Fruit fly (Drosophila melanogaster) whole organism, embryonic: Measurements from ENCODE around the gene Rtc1.

Source experiments
- Awh ChIP-seq: fragments of 200-800 bp; sonication (Bioruptor generic); IDR thresholded peaks from 2 replicates; pipeline ENCODE4, ENCODE4 v1.3.6; 2022; ENCODE audit warnings: missing biosample characterization, missing genetic modification characterization
- CG10267 ChIP-seq: fragments of 200-800 bp; sonication (Bioruptor generic); optimal IDR thresholded peaks from 2 replicates; lab custom pipeline; 2018; ENCODE audit warnings: missing biosample characterization, mild to moderate bottlenecking, missing genetic modification characterization, moderate library complexity
- CG11504 ChIP-seq: fragments of 200-800 bp; sonication (Bioruptor generic); optimal IDR thresholded peaks from 3 replicates; lab custom pipeline; 2019; ENCODE audit warnings: missing biosample characterization, mild to moderate bottlenecking, missing genetic modification characterization, moderate library complexity
- CG12155 ChIP-seq: fragments of 200-800 bp; sonication (Bioruptor generic); optimal IDR thresholded peaks from 3 replicates; lab custom pipeline; 2016; ENCODE audit warnings: missing biosample characterization, missing genetic modification characterization
- CG1603 ChIP-seq: fragments of 200-800 bp; sonication (Bioruptor generic); optimal IDR thresholded peaks from 2 replicates; lab custom pipeline; 2019; ENCODE audit warnings: missing biosample characterization, mild to moderate bottlenecking, missing genetic modification characterization, moderate library complexity
- CG16813 ChIP-seq: fragments of 200-800 bp; sonication (Bioruptor generic); IDR thresholded peaks from 3 replicates; pipeline ENCODE4 v1.3.6; 2022; ENCODE audit warnings: missing biosample characterization, missing genetic modification characterization; ENCODE audit not compliant: partially characterized antibody
- CG16863 ChIP-seq: fragments of 200-800 bp; sonication (Bioruptor generic); optimal IDR thresholded peaks from 3 replicates; lab custom pipeline; 2016; ENCODE audit warnings: missing biosample characterization, missing genetic modification characterization
- CG17568 ChIP-seq: fragments of 200-800 bp; sonication (Bioruptor generic); optimal IDR thresholded peaks from 2 replicates; lab custom pipeline; 2018; ENCODE audit warnings: missing biosample characterization, mild to moderate bottlenecking, missing genetic modification characterization, moderate library complexity
- CG30403 ChIP-seq: fragments of 200-800 bp; sonication (Bioruptor generic); optimal IDR thresholded peaks from 3 replicates; lab custom pipeline; 2016; ENCODE audit warnings: missing biosample characterization, missing genetic modification characterization
- CG33213 ChIP-seq: fragments of 200-800 bp; sonication (Bioruptor generic); optimal IDR thresholded peaks from 3 replicates; lab custom pipeline; 2016; ENCODE audit warnings: missing biosample characterization, missing genetic modification characterization
- CG6254 ChIP-seq: fragments of 200-800 bp; sonication (Bioruptor generic); optimal IDR thresholded peaks from 3 replicates; lab custom pipeline; 2017; ENCODE audit warnings: mild to moderate bottlenecking, missing biosample characterization, missing genetic modification reagents, missing genetic modification characterization
- CG6791 ChIP-seq: fragments of 200-800 bp; sonication (Bioruptor generic); IDR thresholded peaks from 3 replicates; pipeline ENCODE4 v1.3.6; 2022; ENCODE audit warnings: missing biosample characterization, missing genetic modification characterization; ENCODE audit not compliant: partially characterized antibody
- CG8765 ChIP-seq: fragments of 200-800 bp; sonication (Bioruptor generic); IDR thresholded peaks from 2 replicates; pipeline ENCODE4 v1.3.6; 2022; ENCODE audit warnings: missing biosample characterization, missing genetic modification characterization
- CG8924 ChIP-seq: fragments of 200-800 bp; optimal IDR thresholded peaks from 3 replicates; lab custom pipeline; 2019; ENCODE audit warnings: missing biosample characterization, mild to moderate bottlenecking, missing genetic modification characterization, moderate library complexity
- CG9609 ChIP-seq: fragments of 200-800 bp; sonication (Bioruptor generic); optimal IDR thresholded peaks from 3 replicates; lab custom pipeline; 2016; ENCODE audit warnings: missing biosample characterization, missing genetic modification characterization
- CG9727 ChIP-seq: fragments of 200-800 bp; sonication (Bioruptor generic); optimal IDR thresholded peaks from 3 replicates; lab custom pipeline; 2017; ENCODE audit warnings: missing biosample characterization, mild to moderate bottlenecking, missing genetic modification characterization
- Dek ChIP-seq: fragments of 200-800 bp; sonication (Bioruptor generic); optimal IDR thresholded peaks from 3 replicates; lab custom pipeline; 2019; ENCODE audit warnings: missing biosample characterization, mild to moderate bottlenecking, missing genetic modification characterization, moderate library complexity
- Dp ChIP-seq: fragments of 200-800 bp; sonication (Bioruptor generic); optimal IDR thresholded peaks from 2 replicates; lab custom pipeline; 2018; ENCODE audit warnings: missing biosample characterization, mild to moderate bottlenecking, missing genetic modification characterization, moderate library complexity
- Ets65A ChIP-seq: fragments of 200-800 bp; sonication (Bioruptor generic); peaks from one replicate; lab custom pipeline; 2016; ENCODE audit warnings: missing biosample characterization, missing genetic modification characterization
- HmgD ChIP-seq: fragments of 200-800 bp; sonication (Bioruptor generic); optimal IDR thresholded peaks from 3 replicates; lab custom pipeline; 2016; ENCODE audit warnings: missing biosample characterization, missing genetic modification characterization
- HmgZ ChIP-seq: fragments of 200-800 bp; sonication (Bioruptor generic); optimal IDR thresholded peaks from 2 replicates; lab custom pipeline; 2018; ENCODE audit warnings: missing biosample characterization, mild to moderate bottlenecking, missing genetic modification characterization
- Hsf ChIP-seq: fragments of 200-800 bp; sonication (Bioruptor generic); optimal IDR thresholded peaks from 3 replicates; lab custom pipeline; 2016; ENCODE audit warnings: missing biosample characterization, missing genetic modification characterization
- Kr ChIP-seq: fragments of 200-800 bp; sonication (Bioruptor generic); optimal IDR thresholded peaks from 2 replicates; lab custom pipeline; 2017; ENCODE audit warnings: missing biosample characterization, mild to moderate bottlenecking, missing genetic modification characterization
- Mad ChIP-seq: fragments of 200-800 bp; sonication (Bioruptor generic); optimal IDR thresholded peaks from 2 replicates; lab custom pipeline; 2016; ENCODE audit warnings: missing biosample characterization, missing genetic modification characterization
- Nf-YA ChIP-seq: fragments of 200-800 bp; sonication (Bioruptor generic); IDR thresholded peaks from 2 replicates; pipeline ENCODE4 v1.3.6; 2022; ENCODE audit warnings: missing biosample characterization, missing genetic modification characterization
- Nf-YC ChIP-seq: fragments of 200-800 bp; optimal IDR thresholded peaks from 3 replicates; lab custom pipeline; 2019; ENCODE audit warnings: missing biosample characterization, mild to moderate bottlenecking, missing genetic modification characterization, moderate library complexity
- NfI ChIP-seq: fragments of 200-800 bp; sonication (Bioruptor generic); optimal IDR thresholded peaks from 3 replicates; lab custom pipeline; 2018; ENCODE audit warnings: missing biosample characterization, mild to moderate bottlenecking, missing genetic modification characterization, moderate library complexity
- Tbp ChIP-seq: fragments of >200 bp; optimal IDR thresholded peaks from 2 replicates; lab custom pipeline; 2018; ENCODE audit warnings: missing biosample characterization, missing genetic modification characterization
- Trl ChIP-seq, 3 experiments: fragments of >200 bp in 2 of 3; fragments of 200-800 bp in 1 of 3; sonication (Bioruptor generic) in 1 of 3; optimal IDR thresholded peaks; 2 replicates in 1 of 3; 3 replicates in 2 of 3; lab custom pipeline; 2016 to 2017; ENCODE audit warnings: missing biosample characterization in 1 of 3, missing genetic modification characterization in 1 of 3
- chinmo ChIP-seq: fragments of 200-800 bp; sonication (Bioruptor generic); IDR thresholded peaks from 4 replicates; pipeline ENCODE4 v1.3.6; 2022; ENCODE audit warnings: missing biosample characterization, missing genetic modification characterization; ENCODE audit not compliant: partially characterized antibody
- crol ChIP-seq: fragments of 200-800 bp; sonication (Bioruptor generic); IDR thresholded peaks from 2 replicates; pipeline ENCODE4 v1.3.6; 2022; ENCODE audit warnings: missing biosample characterization, missing genetic modification characterization
- dimm ChIP-seq: fragments of 200-800 bp; sonication (Bioruptor generic); IDR thresholded peaks from 2 replicates; pipeline ENCODE4 v1.3.6; 2022; ENCODE audit warnings: missing biosample characterization, missing genetic modification characterization
- dmrt11E ChIP-seq: fragments of 200-800 bp; sonication (Bioruptor generic); optimal IDR thresholded peaks from 3 replicates; lab custom pipeline; 2018; ENCODE audit warnings: missing biosample characterization, mild to moderate bottlenecking, missing genetic modification characterization, moderate library complexity
- eve ChIP-seq, 2 experiments: fragments of >200 bp; optimal IDR thresholded peaks; 2 replicates each; lab custom pipeline; 2017; ENCODE audit warnings: missing biosample characterization in 2 of 2, missing genetic modification characterization in 2 of 2
- ftz-f1 ChIP-seq: fragments of 200-800 bp; sonication (Bioruptor generic); optimal IDR thresholded peaks from 2 replicates; lab custom pipeline; 2016; ENCODE audit warnings: missing biosample characterization, missing genetic modification characterization
- grau ChIP-seq: fragments of 200-800 bp; optimal IDR thresholded peaks from 3 replicates; lab custom pipeline; 2019; ENCODE audit warnings: missing biosample characterization, mild to moderate bottlenecking, missing genetic modification characterization, moderate library complexity
- gro ChIP-seq: fragments of 200-800 bp; sonication (Bioruptor generic); optimal IDR thresholded peaks from 2 replicates; lab custom pipeline; 2016; ENCODE audit warnings: missing biosample characterization, missing genetic modification characterization
- h ChIP-seq: fragments of >200 bp; optimal IDR thresholded peaks from 2 replicates; lab custom pipeline; 2017
- ken ChIP-seq: fragments of 200-800 bp; sonication (Bioruptor generic); IDR thresholded peaks from 3 replicates; pipeline ENCODE4 v1.3.6; 2022; ENCODE audit warnings: missing biosample characterization, missing genetic modification characterization
- nom ChIP-seq: fragments of 200-800 bp; sonication (Bioruptor generic); optimal IDR thresholded peaks from 2 replicates; lab custom pipeline; 2017; ENCODE audit warnings: missing biosample characterization, missing genetic modification characterization, mild to moderate bottlenecking, moderate library complexity, missing genetic modification reagents
- scrt ChIP-seq: fragments of 200-800 bp; sonication (Bioruptor generic); optimal IDR thresholded peaks from 2 replicates; lab custom pipeline; 2018; ENCODE audit warnings: missing biosample characterization, mild to moderate bottlenecking, missing genetic modification characterization, moderate library complexity
- sens ChIP-seq: fragments of 200-800 bp; sonication (Bioruptor generic); peaks from one replicate; lab custom pipeline; 2016; ENCODE audit warnings: missing biosample characterization, missing genetic modification characterization
- sqz ChIP-seq: fragments of 200-800 bp; sonication (Bioruptor generic); optimal IDR thresholded peaks from 3 replicates; lab custom pipeline; 2018; ENCODE audit warnings: missing biosample characterization, mild to moderate bottlenecking, missing genetic modification characterization
- sr ChIP-seq: fragments of 200-800 bp; sonication (Bioruptor generic); IDR thresholded peaks from 3 replicates; pipeline ENCODE4 v1.3.6; 2022; ENCODE audit warnings: missing biosample characterization, missing genetic modification characterization
- unc-4 ChIP-seq: fragments of 200-800 bp; sonication (Bioruptor generic); IDR thresholded peaks from 2 replicates; pipeline ENCODE4 v1.3.6; 2022; ENCODE audit warnings: missing biosample characterization, missing genetic modification characterization; ENCODE audit not compliant: partially characterized antibody
- wek ChIP-seq: fragments of 200-800 bp; sonication (Bioruptor generic); optimal IDR thresholded peaks from 3 replicates; lab custom pipeline; 2018; ENCODE audit warnings: missing biosample characterization, mild to moderate bottlenecking, missing genetic modification characterization, moderate library complexity
- wor ChIP-seq: fragments of 200-800 bp; sonication (Bioruptor generic); IDR thresholded peaks from 2 replicates; pipeline ENCODE4 v1.3.6; 2022; ENCODE audit warnings: missing biosample characterization, missing genetic modification characterization

Rtc1 gene

DNA sequence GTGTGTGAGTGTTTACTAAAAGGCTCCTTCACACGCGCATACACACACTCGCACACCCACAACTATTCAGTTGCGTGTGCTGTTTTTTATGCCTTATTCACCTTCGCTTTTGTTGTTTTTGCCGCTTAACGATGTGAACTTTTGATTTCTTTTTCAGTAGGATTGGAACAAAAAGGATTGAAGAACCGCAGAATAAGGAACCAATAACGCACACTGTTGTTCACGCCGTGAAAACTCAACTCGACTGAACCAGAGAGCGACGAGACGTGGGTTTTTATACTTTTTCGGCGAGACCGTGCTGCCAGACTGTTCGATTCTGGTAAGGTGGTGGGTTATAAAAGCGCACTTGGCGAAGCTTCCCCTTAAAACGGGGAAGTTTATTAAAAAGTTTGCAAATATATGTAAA lies 1.8 kb upstream of the Rtc1 start, which contains the start of gene Pdcd4 (continued):
- TF ChIP-seq Awh (0 out of 2 replicates have a peak, but pooled peaks have one; percentile 24), CG6254 (GFP tag; lab: Kevin White, UChicago) (no peak), crol (no peak), CG1603 (tag; lab: Kevin White, UChicago) (peak; percentile 31), h (lab: Kevin White, UChicago) (no peak), chinmo (GFP tag; lab: Robert Waterston, UW) (peak; percentile 65; the same call in 1 of the 4 replicates), NfI (peak; percentile 35), ftz-f1 (peak; percentile 3), Ets65A (GFP tag; lab: Kevin White, UChicago) (peak; percentile 57), CG9727 (peak; percentile 1), HmgD (peak; percentile 3), dmrt11E (tag; lab: Kevin White, UChicago) (no peak), CG17568 (GFP tag; lab: Kevin White, UChicago) (peak; percentile 8), CG9609 (GFP tag; lab: Kevin White, UChicago) (no peak), HmgZ (peak; percentile 4), Nf-YC (tag; lab: Kevin White, UChicago) (peak; percentile 0), CG33213 (peak; percentile 45), CG16863 (peak; percentile 6), Hsf (GFP tag; lab: Kevin White, UChicago) (peak; percentile 5), Kr (GFP tag; lab: Kevin White, UChicago) (peak; percentile 65), CG8765 (GFP tag; lab: Robert Waterston, UW) (no peak), scrt (GFP tag; lab: Kevin White, UChicago) (peak; percentile 52), Dp (GFP tag; lab: Kevin White, UChicago) (peak; percentile 31), dimm (no peak), gro (GFP tag; lab: Kevin White, UChicago) (peak; percentile 2), eve (GFP tag; optimal IDR thresholded peaks at IDR 0.05; lab: Kevin White, UChicago) (peak in 1 of 2 experiments; percentile 16), ken (GFP tag; lab: Robert Waterston, UW) (peak; percentile 46; the same call in 1 of the 3 replicates), sens (GFP tag; lab: Kevin White, UChicago) (peak; percentile 87), Trl (optimal IDR thresholded peaks at IDR 0.05; lab: Kevin White, UChicago) (no peak), Trl (GFP tag; optimal IDR thresholded peaks at IDR 0.05; lab: Kevin White, UChicago) (peak; percentile 34), CG11504 (tag; lab: Kevin White, UChicago) (peak; percentile 7), CG6791 (GFP tag; lab: Robert Waterston, UW) (peak; percentile 52; the same call in 1 of the 3 replicates), Tbp (GFP tag; lab: Kevin White, UChicago) (peak; percentile 87), Dek (tag; lab: Kevin White, UChicago) (peak; percentile 33), CG30403 (GFP tag; lab: Kevin White, UChicago) (peak; percentile 5), sr (GFP tag; lab: Robert Waterston, UW) (0 out of 3 replicates have a peak, but pooled peaks have one; percentile 9), nom (peak; percentile 85), sqz (GFP tag; lab: Kevin White, UChicago) (peak; percentile 55), CG16813 (GFP tag; lab: Robert Waterston, UW) (0 out of 3 replicates have a peak, but pooled peaks have one; percentile 21), grau (peak; percentile 10), wor (GFP tag; lab: Robert Waterston, UW) (no peak), CG10267 (peak; percentile 13), unc-4 (GFP tag; lab: Robert Waterston, UW) (no peak), CG8924 (tag; lab: Kevin White, UChicago) (peak; percentile 44), wek (GFP tag; lab: Kevin White, UChicago) (peak; percentile 24), CG12155 (GFP tag; lab: Kevin White, UChicago) (peak; percentile 44), Nf-YA (GFP tag; lab: Robert Waterston, UW) (0 out of 2 replicates have a peak, but pooled peaks have one; percentile 31), Mad (GFP tag; lab: Kevin White, UChicago) (peak; percentile 24)
